Worm (Caenorhabditis elegans) whole organism, midembryonic: ENCODE measurements around the gene grd-7.

Experiments used
- T22C8.4 ChIP-seq: fragments of 200-800 bp; sonication (Bioruptor generic); IDR thresholded peaks from 2 replicates; pipeline ENCODE4 v1.3.6; 2022; ENCODE audit warnings: missing genetic modification characterization, missing compliant biosample characterization
- flt-1 ChIP-seq: fragments of 200-800 bp; sonication (Bioruptor generic); IDR thresholded peaks from 2 replicates; pipeline ENCODE4 v1.3.6; 2022; ENCODE audit warnings: missing genetic modification characterization, missing compliant biosample characterization
- klf-2 ChIP-seq: fragments of 200-800 bp; sonication (Bioruptor generic); conservative IDR thresholded peaks from 2 replicates; pipeline ENCODE4 v1.3.6; 2022; ENCODE audit warnings: missing genetic modification reagents, missing genetic modification characterization, missing compliant biosample characterization
- tab-1 ChIP-seq: fragments of 200-800 bp; sonication (Bioruptor generic); IDR thresholded peaks from 2 replicates; pipeline ENCODE4 v1.3.6; 2022; ENCODE audit warnings: missing genetic modification characterization, missing compliant biosample characterization
- ztf-23 ChIP-seq: fragments of 200-800 bp; sonication (Bioruptor generic); IDR thresholded peaks from 2 replicates; pipeline ENCODE4 v1.3.6; 2022; ENCODE audit warnings: missing genetic modification reagents, missing genetic modification characterization, missing compliant biosample characterization
- ztf-29 ChIP-seq: fragments of 200-800 bp; sonication (Bioruptor generic); IDR thresholded peaks from 2 replicates; pipeline ENCODE4 v1.3.6; 2022; ENCODE audit warnings: missing genetic modification reagents, missing genetic modification characterization, missing compliant biosample characterization

DNA sequence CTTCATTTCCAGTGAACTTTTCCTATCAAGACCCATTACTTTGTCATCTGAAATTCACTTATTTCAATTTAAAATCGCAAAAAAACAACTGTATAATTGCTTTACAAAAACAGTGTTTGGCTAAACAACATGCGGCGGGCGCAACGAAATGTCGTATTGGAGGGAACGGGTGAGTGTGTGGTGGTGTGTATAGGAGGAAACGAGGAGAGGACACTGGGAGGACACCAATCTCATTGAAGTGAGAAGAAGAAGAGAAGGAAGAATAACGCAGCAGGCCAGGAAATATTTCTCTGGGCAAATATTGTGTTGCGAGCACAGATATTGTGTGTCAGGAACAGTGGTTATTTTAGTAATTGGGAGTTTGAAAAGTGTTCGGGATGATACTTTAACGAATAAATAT is 14.7 kb downstream of the grd-7 start, which contains the start of gene F46H5.4:
- TF ChIP-seq flt-1 (GFP tag; lab: Robert Waterston, UW) (no peak), T22C8.4 (GFP tag; lab: Robert Waterston, UW) (no peak), klf-2 (GFP tag; lab: Robert Waterston, UW) (no peak), ztf-23 (no peak), ztf-29 (GFP tag; lab: Robert Waterston, UW) (no peak), tab-1 (GFP tag; lab: Robert Waterston, UW) (no peak)
